Fruit fly (Drosophila melanogaster) whole organism, embryonic: ENCODE results near the gene CG4660.

ENCODE experiments used
- Atf-2 ChIP-seq: fragments of 200-800 bp; sonication (Bioruptor generic); optimal IDR thresholded peaks from 2 replicates; lab custom pipeline; 2016; ENCODE audit warnings: missing biosample characterization, missing genetic modification characterization
- C15 ChIP-seq: fragments of 200-800 bp; sonication (Bioruptor generic); IDR thresholded peaks from 3 replicates; pipeline ENCODE4 v1.3.6; 2022; ENCODE audit warnings: missing biosample characterization, missing genetic modification characterization
- CG10366 ChIP-seq: fragments of 200-800 bp; sonication (Bioruptor generic); IDR thresholded peaks from 2 replicates; pipeline ENCODE4 v1.3.6; 2022; ENCODE audit warnings: missing biosample characterization, missing genetic modification characterization
- CG10654 ChIP-seq: fragments of 200-800 bp; sonication (Bioruptor generic); optimal IDR thresholded peaks from 2 replicates; lab custom pipeline; 2016; ENCODE audit warnings: missing biosample characterization, missing genetic modification characterization
- CG11398 ChIP-seq: fragments of 200-800 bp; sonication (Bioruptor generic); optimal IDR thresholded peaks from 2 replicates; lab custom pipeline; 2016; ENCODE audit warnings: missing biosample characterization, missing genetic modification characterization
- CG12391 ChIP-seq: fragments of 200-800 bp; sonication (Bioruptor generic); optimal IDR thresholded peaks from 3 replicates; lab custom pipeline; 2018; ENCODE audit warnings: missing biosample characterization, mild to moderate bottlenecking, missing genetic modification characterization, moderate library complexity
- CG12744 ChIP-seq: fragments of 200-800 bp; sonication (Bioruptor generic); optimal IDR thresholded peaks from 2 replicates; lab custom pipeline; 2016; ENCODE audit warnings: missing biosample characterization, missing genetic modification characterization
- CG1647 ChIP-seq: fragments of 200-800 bp; sonication (Bioruptor generic); optimal IDR thresholded peaks from 3 replicates; lab custom pipeline; 2016; ENCODE audit warnings: missing biosample characterization, missing genetic modification characterization
- CG16779 ChIP-seq: fragments of 200-800 bp; sonication (Bioruptor generic); IDR thresholded peaks from 2 replicates; pipeline ENCODE4 v1.3.6; 2022; ENCODE audit warnings: missing biosample characterization, missing genetic modification characterization
- CG17385 ChIP-seq: fragments of 200-800 bp; sonication (Bioruptor generic); optimal IDR thresholded peaks from 3 replicates; lab custom pipeline; 2018; ENCODE audit warnings: missing biosample characterization, mild to moderate bottlenecking, missing genetic modification characterization
- CG30431 ChIP-seq: fragments of 200-800 bp; sonication (Bioruptor generic); optimal IDR thresholded peaks from 2 replicates; lab custom pipeline; 2017; ENCODE audit warnings: missing biosample characterization, missing genetic modification characterization
- CG3281 ChIP-seq: fragments of 200-800 bp; sonication (Bioruptor generic); optimal IDR thresholded peaks from 3 replicates; lab custom pipeline; 2017; ENCODE audit warnings: missing biosample characterization, mild to moderate bottlenecking, missing genetic modification characterization
- CG6254 ChIP-seq: fragments of 200-800 bp; sonication (Bioruptor generic); optimal IDR thresholded peaks from 3 replicates; lab custom pipeline; 2017; ENCODE audit warnings: mild to moderate bottlenecking, missing biosample characterization, missing genetic modification reagents, missing genetic modification characterization
- CG6813 ChIP-seq: fragments of 200-800 bp; sonication (Bioruptor generic); optimal IDR thresholded peaks from 2 replicates; lab custom pipeline; 2017; ENCODE audit warnings: missing biosample characterization, missing genetic modification characterization, mild to moderate bottlenecking, moderate library complexity, missing genetic modification reagents
- CG7928 ChIP-seq: fragments of 200-800 bp; sonication (Bioruptor generic); optimal IDR thresholded peaks from 2 replicates; lab custom pipeline; 2017; ENCODE audit warnings: missing biosample characterization, mild to moderate bottlenecking, missing genetic modification characterization
- CG9437 ChIP-seq: fragments of 200-800 bp; sonication (Bioruptor generic); optimal IDR thresholded peaks from 2 replicates; lab custom pipeline; 2018; ENCODE audit warnings: missing biosample characterization, mild to moderate bottlenecking, missing genetic modification characterization
- CTCF ChIP-seq: fragments of 200-800 bp; sonication (Bioruptor generic); optimal IDR thresholded peaks from 2 replicates; lab custom pipeline; 2017; ENCODE audit warnings: missing biosample characterization, mild to moderate bottlenecking, missing genetic modification characterization, moderate library complexity
- Chrac-16 ChIP-seq: fragments of 200-800 bp; sonication (Bioruptor generic); optimal IDR thresholded peaks from 3 replicates; lab custom pipeline; 2016; ENCODE audit warnings: missing biosample characterization, missing genetic modification characterization
- D19A ChIP-seq: fragments of 200-800 bp; optimal IDR thresholded peaks from 3 replicates; lab custom pipeline; 2019; ENCODE audit warnings: missing biosample characterization, mild to moderate bottlenecking, missing genetic modification characterization, moderate library complexity
- D19B ChIP-seq: fragments of 200-800 bp; sonication (Bioruptor generic); optimal IDR thresholded peaks from 2 replicates; lab custom pipeline; 2017; ENCODE audit warnings: missing biosample characterization, mild to moderate bottlenecking, missing genetic modification characterization
- Hr78 ChIP-seq, 2 experiments: fragments of 200-800 bp in 1 of 2; fragments of >200 bp in 1 of 2; sonication (Bioruptor generic) in 1 of 2; optimal IDR thresholded peaks; 2 replicates each; lab custom pipeline; 2017 to 2019; ENCODE audit warnings: missing biosample characterization in 2 of 2, missing genetic modification characterization in 2 of 2, mild to moderate bottlenecking in 1 of 2, moderate library complexity in 1 of 2
- Kr ChIP-seq: fragments of 200-800 bp; sonication (Bioruptor generic); optimal IDR thresholded peaks from 2 replicates; lab custom pipeline; 2017; ENCODE audit warnings: missing biosample characterization, mild to moderate bottlenecking, missing genetic modification characterization
- Lpt ChIP-seq: fragments of >200 bp; optimal IDR thresholded peaks from 2 replicates; lab custom pipeline; 2018; ENCODE audit warnings: missing biosample characterization, missing genetic modification characterization
- Neu2 ChIP-seq: fragments of 200-800 bp; sonication (Bioruptor generic); optimal IDR thresholded peaks from 3 replicates; lab custom pipeline; 2016; ENCODE audit warnings: missing biosample characterization, missing genetic modification characterization, borderline replicate concordance
- Oli ChIP-seq: fragments of 200-800 bp; sonication (Bioruptor generic); optimal IDR thresholded peaks from 2 replicates; lab custom pipeline; 2018; ENCODE audit warnings: missing biosample characterization, mild to moderate bottlenecking, missing genetic modification characterization, moderate library complexity
- PHDP ChIP-seq: fragments of 200-800 bp; sonication (Bioruptor generic); optimal IDR thresholded peaks from 3 replicates; lab custom pipeline; 2018; ENCODE audit warnings: missing biosample characterization, mild to moderate bottlenecking, missing genetic modification characterization, moderate library complexity
- Rfx ChIP-seq: fragments of 200-800 bp; sonication (Bioruptor generic); IDR thresholded peaks from 2 replicates; pipeline ENCODE4 v1.3.6; 2022; ENCODE audit warnings: missing biosample characterization, missing genetic modification characterization
- Six4 ChIP-seq: fragments of 200-800 bp; sonication (Bioruptor generic); optimal IDR thresholded peaks from 2 replicates; lab custom pipeline; 2016; ENCODE audit warnings: missing biosample characterization, missing genetic modification characterization
- Sry-δ ChIP-seq: fragments of 200-800 bp; sonication (Bioruptor generic); optimal IDR thresholded peaks from 2 replicates; lab custom pipeline; 2016; ENCODE audit warnings: missing biosample characterization, missing genetic modification characterization
- Ssrp ChIP-seq: fragments of 200-800 bp; sonication (Bioruptor generic); optimal IDR thresholded peaks from 2 replicates; lab custom pipeline; 2018; ENCODE audit warnings: missing biosample characterization, mild to moderate bottlenecking, missing genetic modification characterization, moderate library complexity
- amos ChIP-seq: fragments of 200-800 bp; sonication (Bioruptor generic); IDR thresholded peaks from 2 replicates; pipeline ENCODE4 v1.3.6; 2022; ENCODE audit warnings: missing biosample characterization, missing genetic modification characterization; ENCODE audit not compliant: partially characterized antibody
- aop ChIP-seq: fragments of 200-800 bp; sonication (Bioruptor generic); IDR thresholded peaks from 2 replicates; pipeline ENCODE4 v1.3.6; 2022; ENCODE audit warnings: missing biosample characterization, missing genetic modification characterization
- bsh ChIP-seq, 2 experiments: fragments of 200-800 bp; sonication (Bioruptor generic); optimal IDR thresholded peaks; 2 replicates each; lab custom pipeline; 2017 to 2018; ENCODE audit warnings: mild to moderate bottlenecking in 2 of 2, missing biosample characterization in 2 of 2, missing genetic modification characterization in 2 of 2, moderate library complexity in 1 of 2
- chinmo ChIP-seq: fragments of 200-800 bp; sonication (Bioruptor generic); IDR thresholded peaks from 4 replicates; pipeline ENCODE4 v1.3.6; 2022; ENCODE audit warnings: missing biosample characterization, missing genetic modification characterization; ENCODE audit not compliant: partially characterized antibody
- chm ChIP-seq: fragments of 200-800 bp; sonication (Bioruptor generic); IDR thresholded peaks from 2 replicates; pipeline ENCODE4 v1.3.6; 2022; ENCODE audit warnings: missing biosample characterization, missing genetic modification characterization
- ci ChIP-seq: fragments of 200-800 bp; sonication (Bioruptor generic); IDR thresholded peaks from 3 replicates; pipeline ENCODE4 v1.3.6; 2022; ENCODE audit warnings: missing biosample characterization, missing genetic modification characterization
- dati ChIP-seq: fragments of 200-800 bp; sonication (Bioruptor generic); IDR thresholded peaks from 2 replicates; pipeline ENCODE4 v1.3.6; 2022; ENCODE audit warnings: missing biosample characterization, missing genetic modification characterization
- disco-r ChIP-seq: fragments of 200-800 bp; sonication (Bioruptor generic); optimal IDR thresholded peaks from 2 replicates; lab custom pipeline; 2016; ENCODE audit warnings: missing biosample characterization, missing genetic modification characterization
- emc ChIP-seq: fragments of 200-800 bp; sonication (Bioruptor generic); optimal IDR thresholded peaks from 2 replicates; lab custom pipeline; 2016; ENCODE audit warnings: missing biosample characterization, missing genetic modification characterization
- esg ChIP-seq: fragments of 200-800 bp; sonication (Bioruptor generic); conservative IDR thresholded peaks from 2 replicates; pipeline ENCODE4 v1.3.6; 2022; ENCODE audit warnings: missing biosample characterization, missing genetic modification characterization
- fd64A ChIP-seq: fragments of 200-800 bp; sonication (Bioruptor generic); optimal IDR thresholded peaks from 3 replicates; lab custom pipeline; 2018; ENCODE audit warnings: missing biosample characterization, mild to moderate bottlenecking, missing genetic modification characterization
- gt ChIP-seq: fragments of 200-800 bp; sonication (Bioruptor generic); IDR thresholded peaks from 2 replicates; pipeline ENCODE4 v1.3.6; 2022; ENCODE audit warnings: missing biosample characterization, missing genetic modification characterization
- ham ChIP-seq: fragments of 200-800 bp; sonication (Bioruptor generic); IDR thresholded peaks from 2 replicates; pipeline ENCODE4 v1.3.6; 2022; ENCODE audit warnings: missing biosample characterization, missing genetic modification characterization
- her ChIP-seq: fragments of 200-800 bp; sonication (Bioruptor generic); optimal IDR thresholded peaks from 2 replicates; lab custom pipeline; 2016; ENCODE audit warnings: missing biosample characterization, missing genetic modification characterization
- knrl ChIP-seq: fragments of 200-800 bp; sonication (Bioruptor generic); IDR thresholded peaks from 3 replicates; pipeline ENCODE4 v1.3.6; 2022; ENCODE audit warnings: missing biosample characterization, missing genetic modification characterization; ENCODE audit not compliant: partially characterized antibody
- scrt ChIP-seq: fragments of 200-800 bp; sonication (Bioruptor generic); optimal IDR thresholded peaks from 2 replicates; lab custom pipeline; 2018; ENCODE audit warnings: missing biosample characterization, mild to moderate bottlenecking, missing genetic modification characterization, moderate library complexity
- sens-2 ChIP-seq: fragments of 200-800 bp; sonication (Bioruptor generic); IDR thresholded peaks from 2 replicates; pipeline ENCODE4 v1.3.6; 2022; ENCODE audit warnings: missing biosample characterization, missing genetic modification characterization
- slp2 ChIP-seq: fragments of 200-800 bp; sonication (Bioruptor generic); optimal IDR thresholded peaks from 2 replicates; lab custom pipeline; 2016; ENCODE audit warnings: missing biosample characterization, missing genetic modification characterization
- tin ChIP-seq: fragments of 200-800 bp; sonication (Bioruptor generic); optimal IDR thresholded peaks from 3 replicates; lab custom pipeline; 2016; ENCODE audit warnings: missing biosample characterization, missing genetic modification characterization
- trem ChIP-seq: fragments of 200-800 bp; optimal IDR thresholded peaks from 3 replicates; lab custom pipeline; 2019; ENCODE audit warnings: missing biosample characterization, mild to moderate bottlenecking, missing genetic modification characterization, moderate library complexity
- trh ChIP-seq: fragments of 200-800 bp; sonication (Bioruptor generic); optimal IDR thresholded peaks from 2 replicates; lab custom pipeline; 2016; ENCODE audit warnings: missing biosample characterization, missing genetic modification characterization

CG4660 gene

DNA sequence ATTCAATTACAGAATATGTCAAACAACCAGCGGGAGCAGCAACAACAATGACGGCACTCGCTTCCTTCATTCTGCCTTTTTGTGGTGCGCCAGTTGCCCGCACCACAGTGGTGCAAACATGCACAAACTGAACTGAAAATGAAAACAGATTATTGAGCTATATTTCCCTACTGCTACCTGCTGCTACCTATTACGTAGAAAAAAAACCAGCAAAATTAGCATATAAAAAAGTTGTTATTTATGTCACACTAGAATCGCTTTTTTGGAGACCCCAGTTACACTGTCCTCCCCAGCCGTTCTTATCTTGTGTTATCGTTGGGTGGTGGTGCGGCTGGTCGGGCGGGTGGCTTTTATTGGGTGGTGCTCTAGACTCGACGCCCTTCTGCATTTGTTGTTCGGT is 16.4 kb upstream of the CG4660 start (continued):
- TF ChIP-seq ci (GFP tag; lab: Robert Waterston, UW) (peak; percentile 94), fd64A (GFP tag; lab: Kevin White, UChicago) (peak; percentile 46), gt (peak; percentile 66; the same call in 1 of the 2 replicates), CG16779 (GFP tag; lab: Robert Waterston, UW) (peak; percentile 84), her (peak; percentile 80), Chrac-16 (GFP tag; lab: Kevin White, UChicago) (peak; percentile 65), bsh (GFP tag; optimal IDR thresholded peaks at IDR 0.05; lab: Kevin White, UChicago) (peak in 1 of 2 experiments; percentile 86), Rfx (GFP tag; lab: Robert Waterston, UW) (peak; percentile 91), trem (tag; lab: Kevin White, UChicago) (peak; percentile 51), CG7928 (GFP tag; lab: Kevin White, UChicago) (no peak), esg (peak; percentile 87), Oli (tag; lab: Kevin White, UChicago) (peak; percentile 82), CG17385 (peak; percentile 72), slp2 (peak; percentile 69), Ssrp (peak; percentile 72), CG11398 (GFP tag; lab: Kevin White, UChicago) (peak; percentile 66), disco-r (peak; percentile 63), ham (GFP tag; lab: Robert Waterston, UW) (no peak), Lpt (GFP tag; lab: Kevin White, UChicago) (no peak), Six4 (GFP tag; lab: Kevin White, UChicago) (peak; percentile 65), chm (GFP tag; lab: Robert Waterston, UW) (peak; percentile 88), CG12744 (GFP tag; lab: Kevin White, UChicago) (peak; percentile 42), Sry-δ (GFP tag; lab: Kevin White, UChicago) (peak; percentile 37), C15 (GFP tag; lab: Robert Waterston, UW) (peak; percentile 80; the same call in 2 of the 3 replicates), PHDP (peak; percentile 79), Neu2 (GFP tag; lab: Kevin White, UChicago) (no peak), D19B (GFP tag; lab: Kevin White, UChicago) (peak; percentile 51), sens-2 (GFP tag; lab: Robert Waterston, UW) (peak; percentile 59; the same call in 1 of the 2 replicates), aop (GFP tag; lab: Robert Waterston, UW) (peak; percentile 65), CG6254 (GFP tag; lab: Kevin White, UChicago) (peak; percentile 74), CG3281 (peak; percentile 78), Kr (GFP tag; lab: Kevin White, UChicago) (no peak), CG12391 (tag; lab: Kevin White, UChicago) (peak; percentile 71), emc (GFP tag; lab: Kevin White, UChicago) (peak; percentile 9), D19A (tag; lab: Kevin White, UChicago) (peak; percentile 69), trh (GFP tag; lab: Kevin White, UChicago) (peak; percentile 52), CG6813 (GFP tag; lab: Kevin White, UChicago) (peak; percentile 79), CG30431 (GFP tag; lab: Kevin White, UChicago) (peak; percentile 61), CG10366 (GFP tag; lab: Robert Waterston, UW) (peak; percentile 91), CTCF (no peak), Atf-2 (GFP tag; lab: Kevin White, UChicago) (peak; percentile 70), scrt (GFP tag; lab: Kevin White, UChicago) (peak; percentile 61), CG9437 (GFP tag; lab: Kevin White, UChicago) (peak; percentile 51), tin (GFP tag; lab: Kevin White, UChicago) (peak; percentile 78), CG10654 (GFP tag; lab: Kevin White, UChicago) (peak; percentile 76), dati (GFP tag; lab: Robert Waterston, UW) (peak; percentile 72), chinmo (no peak), CG1647 (GFP tag; lab: Kevin White, UChicago) (peak; percentile 70), knrl (GFP tag; lab: Robert Waterston, UW) (0 out of 3 replicates have a peak, but pooled peaks have one; percentile 37), amos (no peak), Hr78 (GFP tag; optimal IDR thresholded peaks at IDR 0.05; lab: Kevin White, UChicago) (no peak)
